Worm (Caenorhabditis elegans) whole organism, L4/young adult: ENCODE measurements around the gene T28C6.3.

ENCODE experiments used
- W03F9.2 ChIP-seq: fragments of 150-350 bp; optimal IDR thresholded peaks from 2 replicates; lab custom pipeline; 2014; ENCODE audit warnings: missing biosample characterization, missing genetic modification characterization
- dao-5 ChIP-seq: sonication (generic microtip); optimal IDR thresholded peaks from 2 replicates; lab custom pipeline; 2016; ENCODE audit warnings: missing genotype, missing genetic modification characterization, moderate library complexity, missing compliant biosample characterization
- him-1 ChIP-seq: sonication (generic microtip); optimal IDR thresholded peaks from 2 replicates; lab custom pipeline; 2016; ENCODE audit warnings: missing genotype, missing genetic modification reagents, missing genetic modification characterization, missing compliant biosample characterization

- TF ChIP-seq him-1 (tag; lab: Kevin White, UChicago) (no peak), W03F9.2 (no peak), dao-5 (tag; lab: Kevin White, UChicago) (no peak)
Measured at ce11 chrIV:8782172-8782571, 38.0 kb upstream of the T28C6.3 start.
